Fruit fly (Drosophila melanogaster) whole organism, embryonic: ENCODE data around the gene Ppm1.

ENCODE experiments used
- Antp ChIP-seq: fragments of 200-800 bp; sonication (Bioruptor generic); optimal IDR thresholded peaks from 3 replicates; lab custom pipeline; 2016; ENCODE audit warnings: missing biosample characterization, missing genetic modification characterization
- C15 ChIP-seq: fragments of 200-800 bp; sonication (Bioruptor generic); IDR thresholded peaks from 3 replicates; pipeline ENCODE4 v1.3.6; 2022; ENCODE audit warnings: missing biosample characterization, missing genetic modification characterization
- CG10366 ChIP-seq: fragments of 200-800 bp; sonication (Bioruptor generic); IDR thresholded peaks from 2 replicates; pipeline ENCODE4 v1.3.6; 2022; ENCODE audit warnings: missing biosample characterization, missing genetic modification characterization
- CG10959 ChIP-seq: fragments of 200-800 bp; sonication (Bioruptor generic); IDR thresholded peaks from 2 replicates; pipeline ENCODE4 v1.3.6; 2022; ENCODE audit warnings: missing biosample characterization, missing genetic modification characterization
- CG10979 ChIP-seq: fragments of 200-800 bp; sonication (Bioruptor generic); optimal IDR thresholded peaks from 2 replicates; lab custom pipeline; 2018; ENCODE audit warnings: missing biosample characterization, mild to moderate bottlenecking, missing genetic modification characterization, moderate library complexity
- CG13424 ChIP-seq: fragments of 200-800 bp; sonication (Bioruptor generic); optimal IDR thresholded peaks from 2 replicates; lab custom pipeline; 2019; ENCODE audit warnings: missing biosample characterization, mild to moderate bottlenecking, missing genetic modification characterization, moderate library complexity
- CG15514 ChIP-seq: fragments of 200-800 bp; sonication (Bioruptor generic); optimal IDR thresholded peaks from 3 replicates; lab custom pipeline; 2017; ENCODE audit warnings: missing biosample characterization, missing genetic modification characterization, mild to moderate bottlenecking, moderate library complexity, missing genetic modification reagents
- CG15601 ChIP-seq: fragments of 200-800 bp; sonication (Bioruptor generic); optimal IDR thresholded peaks from 3 replicates; lab custom pipeline; 2019; ENCODE audit warnings: missing biosample characterization, mild to moderate bottlenecking, missing genetic modification characterization, moderate library complexity
- CG1647 ChIP-seq: fragments of 200-800 bp; sonication (Bioruptor generic); optimal IDR thresholded peaks from 3 replicates; lab custom pipeline; 2016; ENCODE audit warnings: missing biosample characterization, missing genetic modification characterization
- CG2116 ChIP-seq: fragments of 200-800 bp; sonication (Bioruptor generic); optimal IDR thresholded peaks from 3 replicates; lab custom pipeline; 2018; ENCODE audit warnings: missing biosample characterization, mild to moderate bottlenecking, missing genetic modification characterization
- CG30020 ChIP-seq: fragments of 200-800 bp; optimal IDR thresholded peaks from 2 replicates; lab custom pipeline; 2019; ENCODE audit warnings: missing biosample characterization, mild to moderate bottlenecking, missing genetic modification characterization, moderate library complexity
- CG30403 ChIP-seq: fragments of 200-800 bp; sonication (Bioruptor generic); optimal IDR thresholded peaks from 3 replicates; lab custom pipeline; 2016; ENCODE audit warnings: missing biosample characterization, missing genetic modification characterization
- CG34376 ChIP-seq: fragments of 200-800 bp; sonication (Bioruptor generic); optimal IDR thresholded peaks from 2 replicates; lab custom pipeline; 2018; ENCODE audit warnings: missing biosample characterization, mild to moderate bottlenecking, missing genetic modification characterization
- CG4424 ChIP-seq: fragments of 200-800 bp; sonication (Bioruptor generic); optimal IDR thresholded peaks from 3 replicates; lab custom pipeline; 2016; ENCODE audit warnings: missing biosample characterization, missing genetic modification characterization
- CG5180 ChIP-seq: fragments of 200-800 bp; sonication (Bioruptor generic); optimal IDR thresholded peaks from 3 replicates; lab custom pipeline; 2017; ENCODE audit warnings: missing biosample characterization, missing genetic modification characterization, mild to moderate bottlenecking, moderate library complexity, missing genetic modification reagents
- CG6813 ChIP-seq: fragments of 200-800 bp; sonication (Bioruptor generic); optimal IDR thresholded peaks from 2 replicates; lab custom pipeline; 2017; ENCODE audit warnings: missing biosample characterization, missing genetic modification characterization, mild to moderate bottlenecking, moderate library complexity, missing genetic modification reagents
- CG7271 ChIP-seq: fragments of 200-800 bp; sonication (Bioruptor generic); optimal IDR thresholded peaks from 2 replicates; lab custom pipeline; 2018; ENCODE audit warnings: missing biosample characterization, mild to moderate bottlenecking, missing genetic modification characterization, moderate library complexity
- CG7987 ChIP-seq: fragments of 200-800 bp; sonication (Bioruptor generic); optimal IDR thresholded peaks from 2 replicates; lab custom pipeline; 2018; ENCODE audit warnings: missing biosample characterization, mild to moderate bottlenecking, missing genetic modification characterization, moderate library complexity
- CG9727 ChIP-seq: fragments of 200-800 bp; sonication (Bioruptor generic); optimal IDR thresholded peaks from 3 replicates; lab custom pipeline; 2017; ENCODE audit warnings: missing biosample characterization, mild to moderate bottlenecking, missing genetic modification characterization
- CHES-1-like ChIP-seq: fragments of 200-800 bp; sonication (Bioruptor generic); optimal IDR thresholded peaks from 2 replicates; lab custom pipeline; 2016; ENCODE audit warnings: missing biosample characterization, missing genetic modification characterization
- Camta ChIP-seq: fragments of 200-800 bp; sonication (Bioruptor generic); optimal IDR thresholded peaks from 2 replicates; lab custom pipeline; 2016; ENCODE audit warnings: missing biosample characterization, missing genetic modification characterization
- Drgx ChIP-seq: fragments of 200-800 bp; sonication (Bioruptor generic); IDR thresholded peaks from 2 replicates; pipeline ENCODE4 v1.3.6; 2022; ENCODE audit warnings: missing biosample characterization, missing genetic modification characterization
- ERR ChIP-seq: fragments of 200-800 bp; sonication (Bioruptor generic); optimal IDR thresholded peaks from 2 replicates; lab custom pipeline; 2016; ENCODE audit warnings: missing biosample characterization, missing genetic modification characterization
- H15 ChIP-seq: fragments of 200-800 bp; sonication (Bioruptor generic); IDR thresholded peaks from 3 replicates; pipeline ENCODE4 v1.3.6; 2022; ENCODE audit warnings: missing biosample characterization, missing genetic modification characterization
- HLH3B ChIP-seq: fragments of 200-800 bp; sonication (Bioruptor generic); IDR thresholded peaks from 2 replicates; pipeline ENCODE4 v1.3.6; 2022; ENCODE audit warnings: missing biosample characterization, missing genetic modification characterization
- Hr78 ChIP-seq, 2 experiments: fragments of 200-800 bp in 1 of 2; fragments of >200 bp in 1 of 2; sonication (Bioruptor generic) in 1 of 2; optimal IDR thresholded peaks; 2 replicates each; lab custom pipeline; 2017 to 2019; ENCODE audit warnings: missing biosample characterization in 2 of 2, missing genetic modification characterization in 2 of 2, mild to moderate bottlenecking in 1 of 2, moderate library complexity in 1 of 2
- MTF-1 ChIP-seq: fragments of 200-800 bp; sonication (Bioruptor generic); optimal IDR thresholded peaks from 2 replicates; lab custom pipeline; 2018; ENCODE audit warnings: missing biosample characterization, mild to moderate bottlenecking, missing genetic modification characterization, borderline replicate concordance
- Mes4 ChIP-seq: fragments of 200-800 bp; sonication (Bioruptor generic); optimal IDR thresholded peaks from 2 replicates; lab custom pipeline; 2016; ENCODE audit warnings: missing biosample characterization, missing genetic modification characterization
- NC2α ChIP-seq: fragments of 200-800 bp; sonication (Bioruptor generic); optimal IDR thresholded peaks from 2 replicates; lab custom pipeline; 2016; ENCODE audit warnings: missing biosample characterization, missing genetic modification characterization
- Opbp ChIP-seq: fragments of 200-800 bp; sonication (Bioruptor generic); IDR thresholded peaks from 3 replicates; pipeline ENCODE4 v1.3.6; 2022; ENCODE audit warnings: missing biosample characterization, missing genetic modification characterization; ENCODE audit not compliant: partially characterized antibody
- Six4 ChIP-seq: fragments of 200-800 bp; sonication (Bioruptor generic); optimal IDR thresholded peaks from 2 replicates; lab custom pipeline; 2016; ENCODE audit warnings: missing biosample characterization, missing genetic modification characterization
- Spps ChIP-seq: fragments of 200-800 bp; sonication (Bioruptor generic); optimal IDR thresholded peaks from 2 replicates; lab custom pipeline; 2018; ENCODE audit warnings: missing biosample characterization, mild to moderate bottlenecking, missing genetic modification characterization
- TFAM ChIP-seq: fragments of 200-800 bp; sonication (Bioruptor generic); optimal IDR thresholded peaks from 2 replicates; lab custom pipeline; 2017; ENCODE audit warnings: missing biosample characterization, missing genetic modification characterization, inconsistent platforms
- Xrp1 ChIP-seq: fragments of 200-800 bp; sonication (Bioruptor generic); IDR thresholded peaks from 2 replicates; pipeline ENCODE4 v1.3.6; 2022; ENCODE audit warnings: missing biosample characterization, missing genetic modification characterization
- caup ChIP-seq: fragments of 200-800 bp; sonication (Bioruptor generic); optimal IDR thresholded peaks from 3 replicates; lab custom pipeline; 2017; ENCODE audit warnings: missing biosample characterization, mild to moderate bottlenecking, missing genetic modification characterization, moderate library complexity; ENCODE audit not compliant: severe bottlenecking
- crc ChIP-seq: fragments of 200-800 bp; sonication (Bioruptor generic); optimal IDR thresholded peaks from 2 replicates; lab custom pipeline; 2016; ENCODE audit warnings: missing biosample characterization, missing genetic modification characterization
- fd96Cb ChIP-seq: fragments of 200-800 bp; sonication (Bioruptor generic); optimal IDR thresholded peaks from 2 replicates; lab custom pipeline; 2018; ENCODE audit warnings: missing biosample characterization, mild to moderate bottlenecking, missing genetic modification characterization, moderate library complexity
- fu2 ChIP-seq: fragments of 200-800 bp; sonication (Bioruptor generic); optimal IDR thresholded peaks from 2 replicates; lab custom pipeline; 2016; ENCODE audit warnings: missing biosample characterization, missing genetic modification characterization
- lab ChIP-seq: fragments of 200-800 bp; sonication (Bioruptor generic); optimal IDR thresholded peaks from 3 replicates; lab custom pipeline; 2017; ENCODE audit warnings: missing biosample characterization, missing genetic modification characterization, mild to moderate bottlenecking, moderate library complexity, missing genetic modification reagents
- lov ChIP-seq, 2 experiments: fragments of 200-800 bp in 1 of 2; fragments of >200 bp in 1 of 2; sonication (Bioruptor generic) in 1 of 2; IDR thresholded peaks in 1 of 2; optimal IDR thresholded peaks in 1 of 2; 2 replicates in 1 of 2; 3 replicates in 1 of 2; pipeline versions ENCODE4 v1.3.6 to Lab custom; 2017 to 2022; ENCODE audit warnings: missing biosample characterization in 1 of 2, missing genetic modification characterization in 1 of 2
- mirr ChIP-seq: fragments of 200-800 bp; sonication (Bioruptor generic); optimal IDR thresholded peaks from 3 replicates; lab custom pipeline; 2018; ENCODE audit warnings: missing biosample characterization, mild to moderate bottlenecking, missing genetic modification characterization
- pros ChIP-seq: fragments of 200-800 bp; sonication (Bioruptor generic); optimal IDR thresholded peaks from 3 replicates; lab custom pipeline; 2019; ENCODE audit warnings: missing biosample characterization, mild to moderate bottlenecking, missing genetic modification characterization, moderate library complexity
- sisA ChIP-seq: fragments of 200-800 bp; sonication (Bioruptor generic); IDR thresholded peaks from 2 replicates; pipeline ENCODE4 v1.3.6; 2022; ENCODE audit warnings: missing biosample characterization, missing genetic modification characterization
- sr ChIP-seq: fragments of 200-800 bp; sonication (Bioruptor generic); IDR thresholded peaks from 3 replicates; pipeline ENCODE4 v1.3.6; 2022; ENCODE audit warnings: missing biosample characterization, missing genetic modification characterization
- tap ChIP-seq: fragments of 200-800 bp; optimal IDR thresholded peaks from 3 replicates; lab custom pipeline; 2019; ENCODE audit warnings: missing biosample characterization, mild to moderate bottlenecking, missing genetic modification characterization, moderate library complexity
- vfl ChIP-seq: fragments of 200-800 bp; sonication (Bioruptor generic); optimal IDR thresholded peaks from 2 replicates; lab custom pipeline; 2016; ENCODE audit warnings: missing biosample characterization, missing genetic modification characterization
- wek ChIP-seq: fragments of 200-800 bp; sonication (Bioruptor generic); optimal IDR thresholded peaks from 3 replicates; lab custom pipeline; 2018; ENCODE audit warnings: missing biosample characterization, mild to moderate bottlenecking, missing genetic modification characterization, moderate library complexity

Ppm1 gene

DNA sequence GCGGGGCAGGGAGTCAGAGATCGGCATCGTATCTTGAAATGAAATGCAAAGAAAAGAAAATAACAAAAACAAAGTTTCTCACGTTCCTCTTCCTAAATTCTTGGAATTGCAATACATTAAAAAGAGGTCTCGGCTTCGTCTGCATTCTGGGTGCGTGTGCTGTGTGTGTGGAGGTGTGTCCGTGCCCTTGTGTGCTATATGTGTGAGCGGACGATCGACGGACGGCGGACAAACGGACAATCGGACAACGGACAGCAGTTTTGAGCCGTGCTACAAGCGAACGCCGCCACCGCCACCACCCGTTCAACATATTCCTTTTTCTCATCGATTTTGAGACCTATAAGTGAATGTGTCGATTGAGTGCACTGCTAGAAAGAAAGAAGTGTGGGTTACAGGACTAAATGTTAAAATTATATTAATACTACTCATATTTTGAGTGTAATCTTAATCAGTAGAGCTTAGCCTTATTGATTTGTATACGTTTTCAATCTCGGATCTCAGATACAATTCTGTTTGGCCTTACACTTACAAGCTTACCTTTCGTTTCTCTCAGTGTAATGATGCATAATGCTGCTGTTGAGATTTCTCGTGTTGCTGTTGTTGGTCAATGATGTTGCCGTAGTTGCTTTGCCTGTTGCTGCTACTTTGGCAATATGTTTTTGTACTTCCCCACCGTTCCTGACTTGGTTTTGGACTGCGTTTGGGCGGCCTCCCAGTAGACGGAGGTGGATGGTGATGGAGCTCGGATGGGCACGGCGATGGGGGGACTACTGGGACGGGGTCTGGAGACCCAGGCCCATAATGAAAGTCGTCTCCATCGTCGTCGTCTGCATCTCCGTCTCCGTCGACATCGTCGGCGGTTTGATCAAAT lies 40.2 kb downstream of the Ppm1 start (continued):
- TF ChIP-seq CG13424 (tag; lab: Kevin White, UChicago) (peak; percentile 79), vfl (GFP tag; lab: Kevin White, UChicago) (peak; percentile 35), Xrp1 (peak; percentile 95), caup (GFP tag; lab: Kevin White, UChicago) (peak; percentile 13), pros (peak; percentile 73), CG6813 (peak; percentile 78), NC2α (GFP tag; lab: Kevin White, UChicago) (peak; percentile 52), CG10366 (GFP tag; lab: Robert Waterston, UW) (peak; percentile 42; the same call in 1 of the 2 replicates), Hr78 (GFP tag; optimal IDR thresholded peaks at IDR 0.05; lab: Kevin White, UChicago) (no peak), tap (peak; percentile 65), H15 (GFP tag; lab: Robert Waterston, UW) (peak; percentile 62; the same call in 2 of the 3 replicates), lab (GFP tag; lab: Kevin White, UChicago) (peak; percentile 36), Antp (GFP tag; lab: Kevin White, UChicago) (peak; percentile 54), CG5180 (GFP tag; lab: Kevin White, UChicago) (peak; percentile 34), Spps (tag; lab: Kevin White, UChicago) (peak; percentile 84), CG34376 (GFP tag; lab: Kevin White, UChicago) (no peak), CG7987 (GFP tag; lab: Kevin White, UChicago) (peak; percentile 11), sr (GFP tag; lab: Robert Waterston, UW) (no peak), sisA (GFP tag; lab: Robert Waterston, UW) (peak; percentile 56), Camta (GFP tag; lab: Kevin White, UChicago) (peak; percentile 54), CG9727 (GFP tag; lab: Kevin White, UChicago) (peak; percentile 95), Opbp (GFP tag; lab: Robert Waterston, UW) (no peak), CG30020 (tag; lab: Kevin White, UChicago) (peak; percentile 49), CG15601 (tag; lab: Kevin White, UChicago) (peak; percentile 87), Mes4 (GFP tag; lab: Kevin White, UChicago) (peak; percentile 71), CG7271 (peak; percentile 83), CG15514 (GFP tag; lab: Kevin White, UChicago) (no peak), CG10959 (GFP tag; lab: Robert Waterston, UW) (peak; percentile 92), CG4424 (peak; percentile 85), lov (optimal IDR thresholded peaks at IDR 0.05; lab: Kevin White, UChicago) (no peak), lov (GFP tag; IDR thresholded peaks at IDR 0.05; lab: Robert Waterston, UW) (peak; percentile 93), CG1647 (GFP tag; lab: Kevin White, UChicago) (peak; percentile 53), ERR (GFP tag; lab: Kevin White, UChicago) (no peak), MTF-1 (GFP tag; lab: Kevin White, UChicago) (peak; percentile 69), Drgx (GFP tag; lab: Robert Waterston, UW) (peak; percentile 66), mirr (GFP tag; lab: Kevin White, UChicago) (no peak), TFAM (peak; percentile 64), CHES-1-like (GFP tag; lab: Kevin White, UChicago) (peak; percentile 37), HLH3B (GFP tag; lab: Robert Waterston, UW) (peak; percentile 53), crc (no peak), wek (GFP tag; lab: Kevin White, UChicago) (peak; percentile 53), CG2116 (GFP tag; lab: Kevin White, UChicago) (peak; percentile 51), Six4 (peak; percentile 78), CG10979 (peak; percentile 95), fu2 (peak; percentile 6), CG30403 (GFP tag; lab: Kevin White, UChicago) (peak; percentile 82), C15 (GFP tag; lab: Robert Waterston, UW) (no peak), fd96Cb (tag; lab: Kevin White, UChicago) (peak; percentile 83)
